Worm (Caenorhabditis elegans) whole organism, L4 larva: ENCODE data around the gene lurp-3.

Experiments
- F26F4.8 ChIP-seq: fragments of 200-800 bp; sonication (Bioruptor generic); conservative IDR thresholded peaks from 2 replicates; pipeline ENCODE4 v1.3.6; 2022; ENCODE audit warnings: missing genetic modification characterization, missing compliant biosample characterization
- F37D6.2 ChIP-seq: sonication (generic microtip); optimal IDR thresholded peaks from 2 replicates; lab custom pipeline; 2016; ENCODE audit warnings: mild to moderate bottlenecking, missing genetic modification characterization, missing compliant biosample characterization
- F49E8.2 ChIP-seq: sonication (generic microtip); optimal IDR thresholded peaks from 2 replicates; lab custom pipeline; 2016; ENCODE audit warnings: missing compliant biosample characterization, mild to moderate bottlenecking, missing genetic modification characterization, borderline replicate concordance
- T20F7.1 ChIP-seq: fragments of 200-800 bp; sonication (Bioruptor generic); optimal IDR thresholded peaks from 2 replicates; lab custom pipeline; 2018; ENCODE audit warnings: mild to moderate bottlenecking, missing genetic modification characterization, missing compliant biosample characterization
- Y5F2A.4 ChIP-seq: fragments of 200-800 bp; sonication (Bioruptor generic); optimal IDR thresholded peaks from 2 replicates; lab custom pipeline; 2018; ENCODE audit warnings: mild to moderate bottlenecking, missing genetic modification characterization, missing compliant biosample characterization
- Y75B8A.6 ChIP-seq: fragments of 200-800 bp; sonication (Bioruptor generic); IDR thresholded peaks from 2 replicates; pipeline ENCODE4 v1.3.6; 2022; ENCODE audit warnings: missing genetic modification reagents, missing genetic modification characterization, missing compliant biosample characterization
- aha-1 ChIP-seq: fragments of 150-350 bp; peaks from one replicate; lab custom pipeline; 2014; ENCODE audit warnings: missing biosample characterization, missing genetic modification characterization
- ama-1 ChIP-seq: fragments of 150-350 bp; optimal IDR thresholded peaks from 2 replicates; lab custom pipeline; 2014; ENCODE audit warnings: inconsistent platforms, mixed read lengths
- ceh-44 ChIP-seq: fragments of 200-800 bp; sonication (Bioruptor generic); IDR thresholded peaks from 2 replicates; pipeline ENCODE4 v1.3.6; 2022; ENCODE audit warnings: missing genetic modification reagents, missing genetic modification characterization, missing compliant biosample characterization
- ceh-82 ChIP-seq: sonication (generic microtip); optimal IDR thresholded peaks from 2 replicates; lab custom pipeline; 2017; ENCODE audit warnings: missing biosample characterization, missing genetic modification characterization
- ces-1 ChIP-seq: fragments of 150-350 bp; sonication (generic microtip); optimal IDR thresholded peaks from 4 replicates; lab custom pipeline; 2014; ENCODE audit warnings: missing biosample characterization, missing genetic modification reagents, missing genetic modification characterization
- daf-16 ChIP-seq, 3 experiments: sonication (generic microtip); optimal IDR thresholded peaks; 2 replicates each; lab custom pipeline; 2016 to 2017; ENCODE audit warnings: missing genetic modification characterization in 3 of 3, missing genetic modification reagents in 3 of 3, mild to moderate bottlenecking in 2 of 3, missing compliant biosample characterization in 2 of 3, missing biosample characterization in 1 of 3, moderate library complexity in 1 of 3
- dmd-6 ChIP-seq: fragments of 200-800 bp; sonication (Bioruptor generic); IDR thresholded peaks from 2 replicates; pipeline ENCODE4 v1.3.6; 2022; ENCODE audit warnings: missing genetic modification reagents, missing genetic modification characterization, missing compliant biosample characterization
- dmd-8 ChIP-seq: fragments of 200-800 bp; sonication (Bioruptor generic); IDR thresholded peaks from 2 replicates; pipeline ENCODE4 v1.3.6; 2022; ENCODE audit warnings: missing genetic modification characterization, missing compliant biosample characterization
- dmd-9 ChIP-seq: fragments of 200-800 bp; sonication (Bioruptor generic); IDR thresholded peaks from 2 replicates; pipeline ENCODE4 v1.3.6; 2022; ENCODE audit warnings: missing genetic modification reagents, missing genetic modification characterization, missing compliant biosample characterization
- dve-1 ChIP-seq: sonication (generic microtip); optimal IDR thresholded peaks from 2 replicates; lab custom pipeline; 2017; ENCODE audit warnings: antibody characterized with exemption, mild to moderate bottlenecking, missing genetic modification characterization, missing compliant biosample characterization; ENCODE audit not compliant: insufficient read depth
- fkh-10 ChIP-seq: fragments of 150-350 bp; optimal IDR thresholded peaks from 2 replicates; lab custom pipeline; 2014; ENCODE audit warnings: missing biosample characterization, missing genetic modification reagents, missing genetic modification characterization
- hlh-30 ChIP-seq: sonication (generic microtip); optimal IDR thresholded peaks from 2 replicates; lab custom pipeline; 2017; ENCODE audit warnings: antibody characterized with exemption, mild to moderate bottlenecking, missing genetic modification characterization, missing compliant biosample characterization; ENCODE audit not compliant: insufficient read depth
- jun-1 ChIP-seq: fragments of 150-350 bp; optimal IDR thresholded peaks from 2 replicates; lab custom pipeline; 2014; ENCODE audit warnings: missing biosample characterization, missing genetic modification reagents, missing genetic modification characterization
- lim-7 ChIP-seq: fragments of 200-800 bp; sonication (Bioruptor generic); IDR thresholded peaks from 2 replicates; pipeline ENCODE4 v1.3.6; 2022; ENCODE audit warnings: missing genetic modification characterization, missing compliant biosample characterization
- lin-15B ChIP-seq: fragments of 150-350 bp; sonication (generic microtip); optimal IDR thresholded peaks from 3 replicates; lab custom pipeline; 2014; ENCODE audit warnings: missing biosample characterization, missing genetic modification characterization
- lin-39 ChIP-seq: fragments of 150-350 bp; optimal IDR thresholded peaks from 2 replicates; lab custom pipeline; 2014; ENCODE audit warnings: missing biosample characterization, missing genetic modification reagents, missing genetic modification characterization
- lsy-2 ChIP-seq, 2 experiments: fragments of 150-350 bp in 1 of 2; sonication (generic microtip) in 1 of 2; optimal IDR thresholded peaks; 2 replicates each; lab custom pipeline; 2014 to 2017; ENCODE audit warnings: missing biosample characterization in 2 of 2, missing genetic modification characterization in 2 of 2
- madf-5 ChIP-seq, 2 experiments: fragments of 200-800 bp; sonication (Bioruptor generic); IDR thresholded peaks; 2 replicates each; pipeline ENCODE4 v1.3.6; 2022; ENCODE audit warnings: missing compliant biosample characterization in 2 of 2, missing genetic modification characterization in 2 of 2
- mdl-1 ChIP-seq, 2 experiments: fragments of 150-350 bp in 1 of 2; sonication (generic microtip) in 1 of 2; optimal IDR thresholded peaks; 2 replicates each; lab custom pipeline; 2014 to 2017; ENCODE audit warnings: missing biosample characterization in 2 of 2, missing genetic modification characterization in 2 of 2
- mep-1 ChIP-seq: fragments of 150-350 bp; sonication (generic microtip); optimal IDR thresholded peaks from 3 replicates; lab custom pipeline; 2014; ENCODE audit warnings: missing biosample characterization, missing genetic modification characterization
- nhr-102 ChIP-seq: sonication (generic microtip); optimal IDR thresholded peaks from 2 replicates; lab custom pipeline; 2016; ENCODE audit warnings: mild to moderate bottlenecking, missing genetic modification characterization, moderate library complexity, missing compliant biosample characterization
- nhr-48 ChIP-seq: sonication (generic microtip); optimal IDR thresholded peaks from 2 replicates; lab custom pipeline; 2016; ENCODE audit warnings: mild to moderate bottlenecking, missing genetic modification characterization, missing compliant biosample characterization
- nhr-6 ChIP-seq: fragments of 150-350 bp; optimal IDR thresholded peaks from 2 replicates; lab custom pipeline; 2014; ENCODE audit warnings: missing biosample characterization, missing genetic modification characterization
- pha-4 ChIP-seq, 2 experiments: fragments of 150-350 bp in 1 of 2; fragments of 200-800 bp in 1 of 2; sonication (Bioruptor generic) in 1 of 2; IDR thresholded peaks in 1 of 2; optimal IDR thresholded peaks in 1 of 2; 2 replicates each; pipeline versions ENCODE4 v1.3.6 to Lab custom; 2014 to 2022; ENCODE audit warnings: missing genetic modification characterization in 2 of 2, missing genetic modification reagents in 2 of 2, missing biosample characterization in 1 of 2, missing compliant biosample characterization in 1 of 2
- unc-62 ChIP-seq, 3 experiments: fragments of 150-350 bp in 1 of 3; sonication (generic microtip); optimal IDR thresholded peaks in 2 of 3; peaks in 1 of 3; 1 replicate in 1 of 3; 2 replicates in 2 of 3; lab custom pipeline; 2014 to 2017; ENCODE audit warnings: missing biosample characterization in 3 of 3, missing genetic modification characterization in 3 of 3, missing genetic modification reagents in 3 of 3, missing genotype in 1 of 3
- zag-1 ChIP-seq: fragments of 150-350 bp; optimal IDR thresholded peaks from 2 replicates; lab custom pipeline; 2014; ENCODE audit warnings: missing biosample characterization, missing genetic modification characterization
- zfp-2 ChIP-seq: sonication (generic microtip); optimal IDR thresholded peaks from 2 replicates; lab custom pipeline; 2016; ENCODE audit warnings: mild to moderate bottlenecking, missing genetic modification characterization, missing compliant biosample characterization
- zfp-3 ChIP-seq: fragments of 200-800 bp; sonication (Bioruptor generic); conservative IDR thresholded peaks from 2 replicates; pipeline ENCODE4 v1.3.6; 2022; ENCODE audit warnings: missing genetic modification reagents, missing genetic modification characterization, missing compliant biosample characterization
- zip-2 ChIP-seq: fragments of 150-350 bp; optimal IDR thresholded peaks from 2 replicates; lab custom pipeline; 2014; ENCODE audit warnings: missing biosample characterization, missing genetic modification characterization
- ztf-11 ChIP-seq: fragments of 150-350 bp; optimal IDR thresholded peaks from 2 replicates; lab custom pipeline; 2014; ENCODE audit warnings: missing biosample characterization, missing genetic modification characterization

The lurp-3 gene

ce11 chrV:13415462-13415861 is 40.1 kb upstream of the lurp-3 start (continued):
- TF ChIP-seq dmd-9 (0 out of 2 replicates have a peak, but pooled peaks have one; percentile 40), mdl-1 (tag; optimal IDR thresholded peaks at IDR 0.05; lab: Kevin White, UChicago) (no peak), nhr-6 (tag; lab: Kevin White, UChicago) (no peak), daf-16 (GFP tag; optimal IDR thresholded peaks at IDR 0.05; lab: Kevin White, UChicago) (no peak), daf-16 (tag; optimal IDR thresholded peaks at IDR 0.05; lab: Kevin White, UChicago) (no peak), ces-1 (GFP tag; lab: Kevin White, UChicago) (no peak), zip-2 (no peak), aha-1 (tag; lab: Kevin White, UChicago) (peak; percentile 89), hlh-30 (tag; lab: Kevin White, UChicago) (no peak), ztf-11 (tag; lab: Kevin White, UChicago) (no peak), pha-4 (GFP tag; IDR thresholded peaks at IDR 0.05; lab: Robert Waterston, UW) (peak; percentile 70; the same call in 1 of the 2 replicates), pha-4 (tag; optimal IDR thresholded peaks at IDR 0.05; lab: Kevin White, UChicago) (no peak)

DNA sequence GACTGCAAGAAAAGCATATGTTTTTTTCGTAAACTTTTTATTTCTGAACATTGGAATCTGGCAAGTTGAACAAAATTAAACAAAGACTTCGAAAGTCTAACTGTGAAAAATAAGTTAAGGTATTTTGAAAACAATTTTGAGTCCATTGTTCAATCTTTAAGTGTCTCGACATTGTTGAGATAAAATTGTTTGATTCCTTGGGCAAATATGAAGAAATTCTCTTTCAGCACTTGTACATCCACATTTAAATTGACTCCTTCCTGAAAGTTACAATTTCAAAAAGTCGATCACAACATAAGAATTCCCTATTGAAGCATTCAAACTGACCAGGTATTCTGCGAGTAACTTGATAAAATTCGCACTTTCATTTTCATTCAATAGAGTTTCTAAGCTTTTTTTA is 39.5 kb upstream of the lurp-3 start:
- TF ChIP-seq ceh-82 (tag; lab: Kevin White, UChicago) (no peak), ama-1 (lab: Kevin White, UChicago) (peak; percentile 41), aha-1 (tag; lab: Kevin White, UChicago) (peak; percentile 59)

DNA sequence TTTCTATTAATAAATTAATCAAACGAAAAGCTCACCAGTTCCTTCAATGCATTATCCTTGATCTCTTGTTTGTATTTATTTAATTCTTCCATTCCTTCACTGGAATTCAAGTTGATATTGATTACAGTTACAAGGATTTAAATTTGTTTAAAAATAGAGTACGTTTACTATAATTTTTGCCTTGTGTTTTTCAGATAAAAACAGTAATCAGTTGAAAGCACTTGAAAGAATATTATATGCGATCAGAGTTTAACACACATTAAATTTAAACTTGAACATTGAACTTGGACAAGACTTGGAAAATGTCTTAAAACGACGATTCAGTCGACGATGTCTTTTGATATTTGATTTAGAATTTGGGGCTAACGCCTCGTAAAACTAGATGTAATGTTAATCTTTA is 38.0 kb upstream of the lurp-3 start, which contains the start of gene F53F1.6:
F53F1.6 (minus strand) TSS at position 101 of the 400 bp plus-strand sequence.
- TF ChIP-seq lsy-2 (tag; optimal IDR thresholded peaks at IDR 0.05; lab: Kevin White, UChicago) (no peak), nhr-48 (tag; lab: Kevin White, UChicago) (no peak), mdl-1 (tag; optimal IDR thresholded peaks at IDR 0.05; lab: Kevin White, UChicago) (no peak), zfp-2 (no peak), F26F4.8 (GFP tag; lab: Robert Waterston, UW) (no peak), T20F7.1 (GFP tag; lab: Kevin White, UChicago) (no peak), dve-1 (tag; lab: Kevin White, UChicago) (no peak), ceh-44 (no peak), lim-7 (no peak), madf-5 (GFP tag; IDR thresholded peaks at IDR 0.05; lab: Robert Waterston, UW) (no peak), fkh-10 (no peak), ama-1 (lab: Kevin White, UChicago) (no peak), mep-1 (tag; lab: Kevin White, UChicago) (no peak), lin-39 (tag; lab: Kevin White, UChicago) (no peak), nhr-102 (no peak), Y75B8A.6 (GFP tag; lab: Robert Waterston, UW) (no peak), F37D6.2 (tag; lab: Kevin White, UChicago) (no peak), F49E8.2 (no peak), zag-1 (tag; lab: Kevin White, UChicago) (no peak), lin-15B (no peak)

DNA sequence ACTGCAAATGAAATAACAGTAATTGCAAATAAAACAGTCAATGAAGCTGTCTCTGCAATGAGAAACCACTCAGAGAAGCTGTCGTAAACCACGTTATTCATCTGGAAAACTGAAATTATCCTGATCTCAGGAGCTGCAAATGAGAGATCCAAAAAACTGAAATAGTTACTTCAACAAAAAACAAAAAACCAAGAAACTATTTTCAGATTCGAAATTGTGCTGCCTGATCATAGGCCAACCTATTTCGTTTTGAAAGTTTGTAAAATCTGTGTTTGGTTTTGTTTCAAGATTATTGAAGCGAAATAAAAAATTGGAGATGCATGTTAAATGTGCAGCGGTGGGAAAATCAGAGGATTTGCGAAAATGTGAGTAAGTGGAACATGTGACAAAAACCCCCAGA is 34.9 kb upstream of the lurp-3 start, which contains the start of gene srv-8:
srv-8 (minus strand) TSS at position 101 of the 400 bp plus-strand sequence.
- TF ChIP-seq madf-5 (GFP tag; IDR thresholded peaks at IDR 0.05; lab: Robert Waterston, UW) (no peak), jun-1 (no peak), unc-62 (GFP tag; optimal IDR thresholded peaks at IDR 0.05 in 1 of 2; lab: Kevin White, UChicago) (no peak), unc-62 (tag; optimal IDR thresholded peaks at IDR 0.05; lab: Kevin White, UChicago) (no peak), mdl-1 (tag; optimal IDR thresholded peaks at IDR 0.05; lab: Kevin White, UChicago) (no peak), zfp-3 (GFP tag; lab: Robert Waterston, UW) (no peak), daf-16 (GFP tag; optimal IDR thresholded peaks at IDR 0.05; lab: Kevin White, UChicago) (no peak), daf-16 (tag; optimal IDR thresholded peaks at IDR 0.05; lab: Kevin White, UChicago) (no peak), dmd-6 (GFP tag; lab: Robert Waterston, UW) (no peak), dmd-8 (GFP tag; lab: Robert Waterston, UW) (no peak), Y5F2A.4 (GFP tag; lab: Kevin White, UChicago) (no peak)
